Fruit fly (Drosophila melanogaster) whole organism, embryonic: ENCODE data around the gene LIMK1.

ENCODE experiments used
- CG10274 ChIP-seq: fragments of 200-800 bp; sonication (Bioruptor generic); optimal IDR thresholded peaks from 3 replicates; lab custom pipeline; 2017; ENCODE audit warnings: missing biosample characterization, mild to moderate bottlenecking, missing genetic modification characterization
- CG11456 ChIP-seq: fragments of 200-800 bp; sonication (Bioruptor generic); IDR thresholded peaks from 3 replicates; pipeline ENCODE4 v1.3.6; 2022; ENCODE audit warnings: missing biosample characterization, missing genetic modification characterization
- CG11504 ChIP-seq: fragments of 200-800 bp; sonication (Bioruptor generic); optimal IDR thresholded peaks from 3 replicates; lab custom pipeline; 2019; ENCODE audit warnings: missing biosample characterization, mild to moderate bottlenecking, missing genetic modification characterization, moderate library complexity
- CG11723 ChIP-seq: fragments of 200-800 bp; sonication (Bioruptor generic); optimal IDR thresholded peaks from 2 replicates; lab custom pipeline; 2017; ENCODE audit warnings: missing biosample characterization, mild to moderate bottlenecking, missing genetic modification characterization
- CG12659 ChIP-seq: fragments of 200-800 bp; sonication (Bioruptor generic); optimal IDR thresholded peaks from 3 replicates; lab custom pipeline; 2017; ENCODE audit warnings: mild to moderate bottlenecking, missing biosample characterization, missing genetic modification reagents, missing genetic modification characterization
- CG13287 ChIP-seq: fragments of 200-800 bp; sonication (Bioruptor generic); IDR thresholded peaks from 2 replicates; pipeline ENCODE4 v1.3.6; 2022; ENCODE audit warnings: missing biosample characterization, missing genetic modification characterization; ENCODE audit not compliant: partially characterized antibody
- CG13296 ChIP-seq: fragments of 200-800 bp; sonication (Bioruptor generic); optimal IDR thresholded peaks from 3 replicates; lab custom pipeline; 2018; ENCODE audit warnings: missing biosample characterization, mild to moderate bottlenecking, missing genetic modification characterization
- CG14014 ChIP-seq: fragments of 200-800 bp; sonication (Bioruptor generic); IDR thresholded peaks from 2 replicates; pipeline ENCODE4 v1.3.6; 2022; ENCODE audit warnings: missing biosample characterization, missing genetic modification characterization
- CG1529 ChIP-seq: fragments of 200-800 bp; sonication (Bioruptor generic); optimal IDR thresholded peaks from 3 replicates; lab custom pipeline; 2018; ENCODE audit warnings: missing biosample characterization, missing genetic modification characterization
- CG17912 ChIP-seq: fragments of 200-800 bp; sonication (Bioruptor generic); optimal IDR thresholded peaks from 2 replicates; lab custom pipeline; 2018; ENCODE audit warnings: missing biosample characterization, mild to moderate bottlenecking, missing genetic modification characterization
- CG18476 ChIP-seq: fragments of 200-800 bp; sonication (Bioruptor generic); optimal IDR thresholded peaks from 2 replicates; lab custom pipeline; 2016; ENCODE audit warnings: missing biosample characterization, mild to moderate bottlenecking, missing genetic modification characterization
- CG31365 ChIP-seq: fragments of 200-800 bp; sonication (Bioruptor generic); optimal IDR thresholded peaks from 2 replicates; lab custom pipeline; 2018; ENCODE audit warnings: missing biosample characterization, mild to moderate bottlenecking, missing genetic modification characterization
- CG32772 ChIP-seq: fragments of 200-800 bp; sonication (Bioruptor generic); IDR thresholded peaks from 2 replicates; pipeline ENCODE4 v1.3.6; 2022; ENCODE audit warnings: missing biosample characterization, missing genetic modification characterization
- CG3726 ChIP-seq: fragments of 200-800 bp; sonication (Bioruptor generic); IDR thresholded peaks from 3 replicates; pipeline ENCODE4, ENCODE4 v1.3.6; 2022; ENCODE audit warnings: missing biosample characterization, missing genetic modification characterization
- CG3838 ChIP-seq: fragments of 200-800 bp; sonication (Bioruptor generic); optimal IDR thresholded peaks from 3 replicates; lab custom pipeline; 2016; ENCODE audit warnings: missing biosample characterization, missing genetic modification characterization
- CG6654 ChIP-seq: fragments of 200-800 bp; sonication (Bioruptor generic); optimal IDR thresholded peaks from 2 replicates; lab custom pipeline; 2017; ENCODE audit warnings: missing biosample characterization, mild to moderate bottlenecking, missing genetic modification characterization
- CG6689 ChIP-seq: fragments of 200-800 bp; sonication (Bioruptor generic); IDR thresholded peaks from 2 replicates; pipeline ENCODE4 v1.3.6; 2022; ENCODE audit warnings: missing biosample characterization, missing genetic modification characterization
- CG6813 ChIP-seq: fragments of 200-800 bp; sonication (Bioruptor generic); optimal IDR thresholded peaks from 2 replicates; lab custom pipeline; 2017; ENCODE audit warnings: missing biosample characterization, missing genetic modification characterization, mild to moderate bottlenecking, moderate library complexity, missing genetic modification reagents
- CG6854 ChIP-seq: fragments of 200-800 bp; sonication (Bioruptor generic); optimal IDR thresholded peaks from 3 replicates; lab custom pipeline; 2017; ENCODE audit warnings: missing biosample characterization, mild to moderate bottlenecking, missing genetic modification characterization
- CG8089 ChIP-seq: fragments of 200-800 bp; sonication (Bioruptor generic); optimal IDR thresholded peaks from 3 replicates; lab custom pipeline; 2016; ENCODE audit warnings: missing biosample characterization, missing genetic modification characterization
- CHES-1-like ChIP-seq: fragments of 200-800 bp; sonication (Bioruptor generic); optimal IDR thresholded peaks from 2 replicates; lab custom pipeline; 2016; ENCODE audit warnings: missing biosample characterization, missing genetic modification characterization
- Doc3 ChIP-seq: fragments of 200-800 bp; sonication (Bioruptor generic); IDR thresholded peaks from 3 replicates; pipeline ENCODE4 v1.3.6; 2022; ENCODE audit warnings: missing biosample characterization, missing genetic modification characterization; ENCODE audit not compliant: partially characterized antibody
- Elba2 ChIP-seq: fragments of 200-800 bp; sonication (Bioruptor generic); optimal IDR thresholded peaks from 3 replicates; lab custom pipeline; 2016; ENCODE audit warnings: missing biosample characterization, missing genetic modification characterization
- Ets97D ChIP-seq: fragments of 200-800 bp; sonication (Bioruptor generic); optimal IDR thresholded peaks from 3 replicates; lab custom pipeline; 2016; ENCODE audit warnings: missing biosample characterization, missing genetic modification characterization
- Hr51 ChIP-seq, 2 experiments: fragments of 200-800 bp; sonication (Bioruptor generic); optimal IDR thresholded peaks; 2 replicates in 1 of 2; 3 replicates in 1 of 2; lab custom pipeline; 2016 to 2018; ENCODE audit warnings: missing biosample characterization in 2 of 2, missing genetic modification characterization in 2 of 2, mild to moderate bottlenecking in 1 of 2, moderate library complexity in 1 of 2
- Hr78 ChIP-seq, 2 experiments: fragments of 200-800 bp in 1 of 2; fragments of >200 bp in 1 of 2; sonication (Bioruptor generic) in 1 of 2; optimal IDR thresholded peaks; 2 replicates each; lab custom pipeline; 2017 to 2019; ENCODE audit warnings: missing biosample characterization in 2 of 2, missing genetic modification characterization in 2 of 2, mild to moderate bottlenecking in 1 of 2, moderate library complexity in 1 of 2
- Rfx ChIP-seq: fragments of 200-800 bp; sonication (Bioruptor generic); IDR thresholded peaks from 2 replicates; pipeline ENCODE4 v1.3.6; 2022; ENCODE audit warnings: missing biosample characterization, missing genetic modification characterization
- Sox100B ChIP-seq: fragments of 200-800 bp; sonication (Bioruptor generic); optimal IDR thresholded peaks from 3 replicates; lab custom pipeline; 2018; ENCODE audit warnings: missing biosample characterization, mild to moderate bottlenecking, missing genetic modification characterization
- Trl ChIP-seq, 3 experiments: fragments of >200 bp in 2 of 3; fragments of 200-800 bp in 1 of 3; sonication (Bioruptor generic) in 1 of 3; optimal IDR thresholded peaks; 2 replicates in 1 of 3; 3 replicates in 2 of 3; lab custom pipeline; 2016 to 2017; ENCODE audit warnings: missing biosample characterization in 1 of 3, missing genetic modification characterization in 1 of 3
- cad ChIP-seq: fragments of >200 bp; optimal IDR thresholded peaks from 2 replicates; lab custom pipeline; 2017; ENCODE audit warnings: missing biosample characterization, missing genetic modification characterization
- cg ChIP-seq: fragments of 200-800 bp; sonication (Bioruptor generic); optimal IDR thresholded peaks from 3 replicates; lab custom pipeline; 2019; ENCODE audit warnings: missing biosample characterization, mild to moderate bottlenecking, missing genetic modification characterization, moderate library complexity
- chinmo ChIP-seq: fragments of 200-800 bp; sonication (Bioruptor generic); IDR thresholded peaks from 4 replicates; pipeline ENCODE4 v1.3.6; 2022; ENCODE audit warnings: missing biosample characterization, missing genetic modification characterization; ENCODE audit not compliant: partially characterized antibody
- crc ChIP-seq: fragments of 200-800 bp; sonication (Bioruptor generic); optimal IDR thresholded peaks from 2 replicates; lab custom pipeline; 2016; ENCODE audit warnings: missing biosample characterization, missing genetic modification characterization
- cwo ChIP-seq: fragments of 200-800 bp; sonication (Bioruptor generic); optimal IDR thresholded peaks from 3 replicates; lab custom pipeline; 2017; ENCODE audit warnings: missing biosample characterization, missing genetic modification characterization, mild to moderate bottlenecking, moderate library complexity, missing genetic modification reagents
- dimm ChIP-seq: fragments of 200-800 bp; sonication (Bioruptor generic); IDR thresholded peaks from 2 replicates; pipeline ENCODE4 v1.3.6; 2022; ENCODE audit warnings: missing biosample characterization, missing genetic modification characterization
- dmrt99B ChIP-seq: fragments of 200-800 bp; sonication (Bioruptor generic); optimal IDR thresholded peaks from 2 replicates; lab custom pipeline; 2018; ENCODE audit warnings: missing biosample characterization, mild to moderate bottlenecking, missing genetic modification characterization, moderate library complexity
- grn ChIP-seq: fragments of 200-800 bp; sonication (Bioruptor generic); optimal IDR thresholded peaks from 3 replicates; lab custom pipeline; 2017; ENCODE audit warnings: missing biosample characterization, missing genetic modification characterization
- gsb ChIP-seq: fragments of 200-800 bp; sonication (Bioruptor generic); IDR thresholded peaks from 2 replicates; pipeline ENCODE4 v1.3.6; 2022; ENCODE audit warnings: missing biosample characterization, missing genetic modification characterization
- ham ChIP-seq: fragments of 200-800 bp; sonication (Bioruptor generic); IDR thresholded peaks from 2 replicates; pipeline ENCODE4 v1.3.6; 2022; ENCODE audit warnings: missing biosample characterization, missing genetic modification characterization
- insv ChIP-seq, 2 experiments: fragments of 200-800 bp; sonication (Bioruptor generic); optimal IDR thresholded peaks; 3 replicates each; lab custom pipeline; 2016 to 2018; ENCODE audit warnings: missing biosample characterization in 2 of 2, missing genetic modification characterization in 2 of 2
- mld ChIP-seq: fragments of 200-800 bp; sonication (Bioruptor generic); IDR thresholded peaks from 3 replicates; pipeline ENCODE4 v1.3.6; 2022; ENCODE audit warnings: missing biosample characterization, missing genetic modification characterization; ENCODE audit not compliant: partially characterized antibody
- pan ChIP-seq, 4 experiments: fragments of >200 bp in 3 of 4; fragments of 200-800 bp in 1 of 4; sonication (Bioruptor generic) in 1 of 4; optimal IDR thresholded peaks in 3 of 4; IDR thresholded peaks in 1 of 4; 2 replicates each; pipeline versions ENCODE4 v1.3.6 to Lab custom; 2017 to 2022; ENCODE audit warnings: missing biosample characterization in 2 of 4, missing genetic modification characterization in 2 of 4, mixed read lengths in 1 of 4
- pita ChIP-seq: fragments of 200-800 bp; sonication (Bioruptor generic); optimal IDR thresholded peaks from 2 replicates; lab custom pipeline; 2017; ENCODE audit warnings: missing biosample characterization, mild to moderate bottlenecking, missing genetic modification characterization
- pros ChIP-seq: fragments of 200-800 bp; sonication (Bioruptor generic); optimal IDR thresholded peaks from 3 replicates; lab custom pipeline; 2019; ENCODE audit warnings: missing biosample characterization, mild to moderate bottlenecking, missing genetic modification characterization, moderate library complexity
- repo ChIP-seq: fragments of 200-800 bp; sonication (Bioruptor generic); optimal IDR thresholded peaks from 2 replicates; lab custom pipeline; 2016; ENCODE audit warnings: missing biosample characterization, missing genetic modification characterization
- salm ChIP-seq: fragments of 200-800 bp; sonication (Bioruptor generic); optimal IDR thresholded peaks from 2 replicates; lab custom pipeline; 2018; ENCODE audit warnings: missing biosample characterization, mild to moderate bottlenecking, missing genetic modification characterization
- sd ChIP-seq: fragments of 200-800 bp; sonication (Bioruptor generic); optimal IDR thresholded peaks from 3 replicates; lab custom pipeline; 2018; ENCODE audit warnings: missing biosample characterization, mild to moderate bottlenecking, missing genetic modification characterization, moderate library complexity
- ssp ChIP-seq: fragments of 200-800 bp; sonication (Bioruptor generic); IDR thresholded peaks from 2 replicates; pipeline ENCODE4 v1.3.6; 2022; ENCODE audit warnings: missing biosample characterization, missing genetic modification characterization
- vfl ChIP-seq: fragments of 200-800 bp; sonication (Bioruptor generic); optimal IDR thresholded peaks from 2 replicates; lab custom pipeline; 2016; ENCODE audit warnings: missing biosample characterization, missing genetic modification characterization

LIMK1 gene

dm6 chrX:12547657-12548056 lies 44.3 kb downstream of the LIMK1 start (continued):
- TF ChIP-seq CG3726 (GFP tag; lab: Robert Waterston, UW) (no peak), Sox100B (GFP tag; lab: Kevin White, UChicago) (peak; percentile 0), CG8089 (GFP tag; lab: Kevin White, UChicago) (no peak), CG13296 (GFP tag; lab: Kevin White, UChicago) (peak; percentile 49), ssp (GFP tag; lab: Robert Waterston, UW) (no peak), insv (GFP tag; optimal IDR thresholded peaks at IDR 0.05; lab: Kevin White, UChicago) (no peak), CHES-1-like (GFP tag; lab: Kevin White, UChicago) (peak; percentile 2), CG31365 (tag; lab: Kevin White, UChicago) (no peak), CG10274 (GFP tag; lab: Kevin White, UChicago) (no peak), dmrt99B (tag; lab: Kevin White, UChicago) (peak; percentile 57), CG32772 (0 out of 2 replicates have a peak, but pooled peaks have one; percentile 12), cwo (GFP tag; lab: Kevin White, UChicago) (no peak), vfl (GFP tag; lab: Kevin White, UChicago) (no peak), CG13287 (no peak), Ets97D (GFP tag; lab: Kevin White, UChicago) (no peak), Rfx (GFP tag; lab: Robert Waterston, UW) (no peak), CG17912 (no peak), CG6689 (GFP tag; lab: Robert Waterston, UW) (no peak), Doc3 (GFP tag; lab: Robert Waterston, UW) (no peak), gsb (GFP tag; lab: Robert Waterston, UW) (no peak), CG14014 (GFP tag; lab: Robert Waterston, UW) (peak; percentile 26; the same call in 1 of the 2 replicates), cg (no peak), CG3838 (GFP tag; lab: Kevin White, UChicago) (no peak), sd (tag; lab: Kevin White, UChicago) (no peak), repo (GFP tag; lab: Kevin White, UChicago) (no peak), ham (GFP tag; lab: Robert Waterston, UW) (no peak), Hr51 (GFP tag; optimal IDR thresholded peaks at IDR 0.05; lab: Kevin White, UChicago) (peak in 1 of 2 experiments; percentile 21), CG12659 (GFP tag; lab: Kevin White, UChicago) (peak; percentile 10), CG6654 (GFP tag; lab: Kevin White, UChicago) (no peak), grn (GFP tag; lab: Kevin White, UChicago) (no peak), CG6854 (GFP tag; lab: Kevin White, UChicago) (no peak), CG11456 (GFP tag; lab: Robert Waterston, UW) (no peak), mld (no peak), crc (GFP tag; lab: Kevin White, UChicago) (no peak), cad (GFP tag; lab: Kevin White, UChicago) (no peak), CG18476 (no peak), Trl (optimal IDR thresholded peaks at IDR 0.05; lab: Kevin White, UChicago) (peak; percentile 2 to 24), Trl (GFP tag; optimal IDR thresholded peaks at IDR 0.05; lab: Kevin White, UChicago) (no peak), pros (GFP tag; lab: Kevin White, UChicago) (no peak), CG6813 (no peak), CG1529 (GFP tag; lab: Kevin White, UChicago) (no peak), Hr78 (GFP tag; optimal IDR thresholded peaks at IDR 0.05; lab: Kevin White, UChicago) (no peak), salm (no peak), CG11723 (GFP tag; lab: Kevin White, UChicago) (no peak), pita (GFP tag; lab: Kevin White, UChicago) (no peak), dimm (GFP tag; lab: Robert Waterston, UW) (no peak), CG11504 (tag; lab: Kevin White, UChicago) (peak; percentile 45), Elba2 (no peak), pan (optimal IDR thresholded peaks at IDR 0.05; lab: Kevin White, UChicago) (no peak), pan (GFP tag; optimal IDR thresholded peaks at IDR 0.05 in 1 of 2, IDR thresholded peaks at IDR 0.05 in 1 of 2) (no peak), chinmo (GFP tag; lab: Robert Waterston, UW) (no peak)
